Worm (Caenorhabditis elegans): ENCODE data around the gene wee-1.3.

Gene wee-1.3

DNA sequence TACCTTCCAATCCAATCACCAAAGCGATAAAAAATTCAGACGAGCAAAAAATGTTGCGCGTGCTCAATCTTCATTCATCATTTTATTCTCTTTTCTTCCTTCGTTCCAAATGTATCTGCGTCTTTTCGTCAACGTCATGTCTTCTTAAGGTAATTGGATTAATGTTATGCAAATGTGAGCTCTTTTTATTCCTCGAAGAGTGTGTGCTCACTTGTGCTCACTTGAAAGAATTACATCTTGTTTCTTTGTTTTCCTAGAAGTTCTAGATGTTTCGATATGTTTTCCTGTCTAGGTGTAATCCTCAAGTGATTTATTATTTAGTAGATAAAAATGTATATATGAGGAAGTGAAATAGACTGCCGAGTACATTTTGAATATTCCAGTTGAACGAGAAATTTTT lies 39.2 kb upstream of the wee-1.3 start:
- no peak for TF ChIP-seq unc-86 (tag; optimal IDR thresholded peaks at IDR 0.05)
- no peak for TF ChIP-seq C38D4.7 (GFP tag; optimal IDR thresholded peaks at IDR 0.05)
- no peak for TF ChIP-seq nhr-232 (tag; optimal IDR thresholded peaks at IDR 0.05)
- TF ChIP-seq hlh-8 (tag; optimal IDR thresholded peaks at IDR 0.05): no peak
- TF ChIP-seq ama-1 (optimal IDR thresholded peaks at IDR 0.05): no peak
- no peak for TF ChIP-seq pha-4 (tag; optimal IDR thresholded peaks at IDR 0.05)
- TF ChIP-seq nhr-11 (tag; optimal IDR thresholded peaks at IDR 0.05): no peak
- no peak for TF ChIP-seq elt-2 (tag; optimal IDR thresholded peaks at IDR 0.05)
- no peak for TF ChIP-seq madf-2 (tag; optimal IDR thresholded peaks at IDR 0.05)

DNA sequence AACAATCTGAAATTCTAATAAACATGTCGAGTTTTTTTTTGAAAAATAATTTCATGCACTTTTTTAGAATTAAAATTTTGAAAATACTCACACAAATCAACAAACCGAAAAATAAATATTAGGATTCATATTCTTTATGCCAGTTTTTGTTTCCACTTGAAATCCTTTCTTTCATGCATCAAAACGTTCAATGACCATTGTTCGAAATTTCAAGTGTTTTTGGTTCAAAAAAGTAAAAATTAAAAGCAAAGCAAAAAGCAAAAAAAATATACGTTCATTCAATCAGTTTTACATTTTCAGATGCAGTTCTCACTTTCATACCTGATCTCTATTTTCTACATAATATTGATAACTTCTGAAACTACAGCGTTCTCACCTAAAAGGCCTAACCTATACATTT lies 37.5 kb upstream of the wee-1.3 start, which contains the start of gene ZK1321.1:
TSS of gene ZK1321.1 (plus strand) at position 301 of the 400 bp plus-strand sequence.
- TF ChIP-seq ahr-1 (tag; optimal IDR thresholded peaks at IDR 0.05) (no peak), gmeb-2 (tag; optimal IDR thresholded peaks at IDR 0.05) (no peak), sox-2 (GFP tag; IDR thresholded peaks at IDR 0.05) (no peak), hlh-8 (tag; optimal IDR thresholded peaks at IDR 0.05) (no peak), dve-1 (tag; optimal IDR thresholded peaks at IDR 0.05) (no peak), fkh-6 (tag; optimal IDR thresholded peaks at IDR 0.05) (no peak), che-1 (tag; optimal IDR thresholded peaks at IDR 0.05) (no peak), fkh-10 (GFP tag; optimal IDR thresholded peaks at IDR 0.05) (no peak), tbx-7 (tag; optimal IDR thresholded peaks at IDR 0.05) (no peak), ama-1 (optimal IDR thresholded peaks at IDR 0.05) (no peak), K02D7.2 (tag; optimal IDR thresholded peaks at IDR 0.05) (no peak)

DNA sequence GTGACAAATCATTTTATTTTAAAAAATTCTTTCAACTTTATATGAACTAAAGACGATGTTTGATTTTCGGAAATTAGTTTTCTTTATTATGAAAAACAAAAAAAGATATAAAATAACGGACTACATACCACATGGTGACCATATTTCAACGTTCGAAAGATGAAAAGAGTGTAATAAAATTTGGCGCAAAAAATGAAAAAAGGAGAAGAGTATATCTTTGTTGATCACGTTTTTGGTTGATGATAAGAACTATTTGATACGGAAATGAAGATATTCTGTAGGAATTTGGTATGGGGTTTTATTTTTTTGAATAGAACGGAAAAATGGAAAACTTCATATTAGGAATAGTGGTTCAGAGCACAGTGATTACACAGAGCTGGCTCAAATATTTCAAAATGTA lies 36.8 kb upstream of the wee-1.3 start, which contains the start of gene Y53C12B.7:
TSS of gene Y53C12B.7 (minus strand) at position 163 of the 400 bp plus-strand sequence.
- no peak for TF ChIP-seq mec-3 (tag; optimal IDR thresholded peaks at IDR 0.05; ENCODE audit: borderline replicate concordance)
- TF ChIP-seq ceh-2 (tag; optimal IDR thresholded peaks at IDR 0.05): no peak
- TF ChIP-seq ceh-14 (tag; optimal IDR thresholded peaks at IDR 0.05): no peak
- no peak for TF ChIP-seq Y22D7AL.16 (tag; optimal IDR thresholded peaks at IDR 0.05)
- no peak for TF ChIP-seq lin-11 (tag; optimal IDR thresholded peaks at IDR 0.05)
- no peak for TF ChIP-seq sox-4 (tag; optimal IDR thresholded peaks at IDR 0.05)
- TF ChIP-seq ceh-22 (tag; optimal IDR thresholded peaks at IDR 0.05): no peak
- TF ChIP-seq pha-2 (tag; optimal IDR thresholded peaks at IDR 0.05): no peak
- no peak for TF ChIP-seq ceh-9 (tag; optimal IDR thresholded peaks at IDR 0.05)
- TF ChIP-seq elt-4 (tag; optimal IDR thresholded peaks at IDR 0.05): no peak

DNA sequence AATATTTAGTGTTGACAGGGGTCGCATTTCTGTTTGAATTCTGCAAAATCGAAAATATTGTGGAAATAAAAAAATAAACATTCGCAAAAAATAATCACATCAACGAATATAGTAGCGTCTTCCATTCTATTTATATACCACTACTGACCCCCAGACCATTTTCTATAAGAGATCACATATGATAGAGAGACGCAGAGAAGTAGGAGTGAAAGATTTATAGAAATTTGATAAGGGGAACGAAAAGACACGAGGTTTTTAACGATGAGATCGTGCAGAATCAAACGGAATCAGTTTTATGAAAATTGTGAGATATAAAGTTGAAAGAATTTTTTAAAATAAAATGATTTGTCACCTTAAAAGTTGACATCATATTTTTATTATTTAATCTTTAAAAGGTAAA lies 36.0 kb upstream of the wee-1.3 start:
- TF ChIP-seq hlh-15 (tag; optimal IDR thresholded peaks at IDR 0.05) (no peak), fax-1 (tag; optimal IDR thresholded peaks at IDR 0.05) (no peak), T23F11.4 (GFP tag; optimal IDR thresholded peaks at IDR 0.05) (no peak), ceh-18 (tag; optimal IDR thresholded peaks at IDR 0.05) (no peak), nhr-232 (tag; optimal IDR thresholded peaks at IDR 0.05) (no peak), hlh-6 (tag; optimal IDR thresholded peaks at IDR 0.05) (no peak), unc-86 (tag; optimal IDR thresholded peaks at IDR 0.05) (no peak), sox-2 (GFP tag; IDR thresholded peaks at IDR 0.05) (no peak), dmd-4 (tag; optimal IDR thresholded peaks at IDR 0.05; ENCODE audit: borderline replicate concordance) (no peak), hlh-8 (tag; optimal IDR thresholded peaks at IDR 0.05) (no peak), ceh-9 (tag; optimal IDR thresholded peaks at IDR 0.05) (no peak), lin-11 (tag; optimal IDR thresholded peaks at IDR 0.05) (no peak), odd-2 (tag; optimal IDR thresholded peaks at IDR 0.05) (no peak), ceh-14 (tag; optimal IDR thresholded peaks at IDR 0.05) (no peak), ceh-48 (tag; optimal IDR thresholded peaks at IDR 0.05) (no peak), ttx-3 (tag; optimal IDR thresholded peaks at IDR 0.05) (no peak), pag-3 (tag; optimal IDR thresholded peaks at IDR 0.05; ENCODE audit: borderline replicate concordance) (no peak), K09A11.1 (tag; optimal IDR thresholded peaks at IDR 0.05; ENCODE audit: insufficient read depth) (no peak)
